Worm (Caenorhabditis elegans) whole organism, L3 larva: ENCODE results near the gene W02F12.2.

Source experiments
- aly-2 ChIP-seq: fragments of 150-350 bp; optimal IDR thresholded peaks from 2 replicates; lab custom pipeline; 2014; ENCODE audit warnings: missing biosample characterization, missing genetic modification characterization
- egl-27 ChIP-seq: sonication (generic microtip); optimal IDR thresholded peaks from 4 replicates; lab custom pipeline; 2017; ENCODE audit warnings: missing biosample characterization, missing genetic modification reagents, missing genetic modification characterization
- fkh-2 ChIP-seq: fragments of 150-350 bp; optimal IDR thresholded peaks from 2 replicates; lab custom pipeline; 2014; ENCODE audit warnings: missing biosample characterization, missing genetic modification reagents, missing genetic modification characterization
- fos-1 ChIP-seq: fragments of 150-350 bp; optimal IDR thresholded peaks from 2 replicates; lab custom pipeline; 2014; ENCODE audit warnings: missing biosample characterization, missing genetic modification characterization
- nhr-11 ChIP-seq: fragments of 150-350 bp; optimal IDR thresholded peaks from 2 replicates; lab custom pipeline; 2014; ENCODE audit warnings: missing biosample characterization, missing genetic modification characterization
- nhr-23 ChIP-seq: fragments of 150-350 bp; optimal IDR thresholded peaks from 2 replicates; lab custom pipeline; 2014; ENCODE audit warnings: missing biosample characterization, missing genetic modification reagents, missing genetic modification characterization
- nhr-76 ChIP-seq: fragments of 150-350 bp; sonication (generic microtip); optimal IDR thresholded peaks from 5 replicates; lab custom pipeline; 2014; ENCODE audit warnings: missing biosample characterization, missing genetic modification characterization
- snpc-4 ChIP-seq: fragments of 150-350 bp; optimal IDR thresholded peaks from 2 replicates; lab custom pipeline; 2014; ENCODE audit warnings: missing biosample characterization, missing genetic modification characterization
- unc-39 ChIP-seq: sonication (generic microtip); optimal IDR thresholded peaks from 4 replicates; lab custom pipeline; 2017; ENCODE audit warnings: missing biosample characterization, missing genetic modification characterization
- ztf-11 ChIP-seq: fragments of 150-350 bp; optimal IDR thresholded peaks from 2 replicates; lab custom pipeline; 2014; ENCODE audit warnings: missing biosample characterization, missing genetic modification characterization

- no peak for TF ChIP-seq snpc-4 (tag; lab: Kevin White, UChicago)
- no peak for TF ChIP-seq fos-1 (tag; lab: Kevin White, UChicago)
- TF ChIP-seq unc-39: no peak
- no peak for TF ChIP-seq egl-27
- no peak for TF ChIP-seq aly-2 (tag; lab: Kevin White, UChicago)
- no peak for TF ChIP-seq nhr-11
- TF ChIP-seq nhr-23 (tag; lab: Kevin White, UChicago): no peak
- TF ChIP-seq nhr-76 (tag; lab: Kevin White, UChicago): no peak
- no peak for TF ChIP-seq fkh-2 (tag; lab: Kevin White, UChicago)
- TF ChIP-seq ztf-11 (tag; lab: Kevin White, UChicago): no peak
Measured at ce11 chrV:6690075-6690474, 7.4 kb downstream of the W02F12.2 start.
